Fruit fly (Drosophila melanogaster) whole organism, embryonic: ENCODE measurements around the gene CG42554.

ENCODE experiments used
- Blimp-1 ChIP-seq: fragments of 200-800 bp; sonication (Bioruptor generic); optimal IDR thresholded peaks from 3 replicates; lab custom pipeline; 2018; ENCODE audit warnings: missing biosample characterization, missing genetic modification characterization, mild to moderate bottlenecking, moderate library complexity, missing genetic modification reagents
- BtbVII ChIP-seq: fragments of 200-800 bp; sonication (Bioruptor generic); optimal IDR thresholded peaks from 3 replicates; lab custom pipeline; 2017; ENCODE audit warnings: missing biosample characterization, mild to moderate bottlenecking, missing genetic modification characterization
- CG10979 ChIP-seq: fragments of 200-800 bp; sonication (Bioruptor generic); optimal IDR thresholded peaks from 2 replicates; lab custom pipeline; 2018; ENCODE audit warnings: missing biosample characterization, mild to moderate bottlenecking, missing genetic modification characterization, moderate library complexity
- CG12219 ChIP-seq: fragments of 200-800 bp; sonication (Bioruptor generic); optimal IDR thresholded peaks from 3 replicates; lab custom pipeline; 2018; ENCODE audit warnings: missing biosample characterization, mild to moderate bottlenecking, missing genetic modification characterization
- CG12391 ChIP-seq: fragments of 200-800 bp; sonication (Bioruptor generic); optimal IDR thresholded peaks from 3 replicates; lab custom pipeline; 2018; ENCODE audit warnings: missing biosample characterization, mild to moderate bottlenecking, missing genetic modification characterization, moderate library complexity
- CG12659 ChIP-seq: fragments of 200-800 bp; sonication (Bioruptor generic); optimal IDR thresholded peaks from 3 replicates; lab custom pipeline; 2017; ENCODE audit warnings: mild to moderate bottlenecking, missing biosample characterization, missing genetic modification reagents, missing genetic modification characterization
- CG13424 ChIP-seq: fragments of 200-800 bp; sonication (Bioruptor generic); optimal IDR thresholded peaks from 2 replicates; lab custom pipeline; 2019; ENCODE audit warnings: missing biosample characterization, mild to moderate bottlenecking, missing genetic modification characterization, moderate library complexity
- CG13894 ChIP-seq: fragments of 200-800 bp; sonication (Bioruptor generic); optimal IDR thresholded peaks from 3 replicates; lab custom pipeline; 2018; ENCODE audit warnings: missing biosample characterization, mild to moderate bottlenecking, missing genetic modification characterization, moderate library complexity
- CG15696 ChIP-seq: fragments of 200-800 bp; sonication (Bioruptor generic); optimal IDR thresholded peaks from 2 replicates; lab custom pipeline; 2019; ENCODE audit warnings: missing biosample characterization, mild to moderate bottlenecking, missing genetic modification characterization, moderate library complexity
- CG17186 ChIP-seq: fragments of 200-800 bp; sonication (Bioruptor generic); optimal IDR thresholded peaks from 3 replicates; lab custom pipeline; 2017; ENCODE audit warnings: missing biosample characterization, missing genetic modification reagents, missing genetic modification characterization
- CG2678 ChIP-seq: fragments of 200-800 bp; sonication (Bioruptor generic); optimal IDR thresholded peaks from 3 replicates; lab custom pipeline; 2019; ENCODE audit warnings: missing biosample characterization, mild to moderate bottlenecking, missing genetic modification characterization, moderate library complexity
- CG30403 ChIP-seq: fragments of 200-800 bp; sonication (Bioruptor generic); optimal IDR thresholded peaks from 3 replicates; lab custom pipeline; 2016; ENCODE audit warnings: missing biosample characterization, missing genetic modification characterization
- CG3726 ChIP-seq: fragments of 200-800 bp; sonication (Bioruptor generic); IDR thresholded peaks from 3 replicates; pipeline ENCODE4, ENCODE4 v1.3.6; 2022; ENCODE audit warnings: missing biosample characterization, missing genetic modification characterization
- CG5180 ChIP-seq: fragments of 200-800 bp; sonication (Bioruptor generic); optimal IDR thresholded peaks from 3 replicates; lab custom pipeline; 2017; ENCODE audit warnings: missing biosample characterization, missing genetic modification characterization, mild to moderate bottlenecking, moderate library complexity, missing genetic modification reagents
- CG7357 ChIP-seq: fragments of 200-800 bp; sonication (Bioruptor generic); IDR thresholded peaks from 3 replicates; pipeline ENCODE4 v1.3.6; 2022; ENCODE audit warnings: missing biosample characterization, missing genetic modification characterization
- D19A ChIP-seq: fragments of 200-800 bp; optimal IDR thresholded peaks from 3 replicates; lab custom pipeline; 2019; ENCODE audit warnings: missing biosample characterization, mild to moderate bottlenecking, missing genetic modification characterization, moderate library complexity
- D19B ChIP-seq: fragments of 200-800 bp; sonication (Bioruptor generic); optimal IDR thresholded peaks from 2 replicates; lab custom pipeline; 2017; ENCODE audit warnings: missing biosample characterization, mild to moderate bottlenecking, missing genetic modification characterization
- Dbx ChIP-seq: fragments of 200-800 bp; sonication (Bioruptor generic); IDR thresholded peaks from 3 replicates; pipeline ENCODE4 v1.3.6; 2022; ENCODE audit warnings: missing biosample characterization, missing genetic modification characterization
- Fer1 ChIP-seq: fragments of 200-800 bp; sonication (Bioruptor generic); optimal IDR thresholded peaks from 2 replicates; lab custom pipeline; 2017; ENCODE audit warnings: missing biosample characterization, mild to moderate bottlenecking, missing genetic modification characterization
- Fer3 ChIP-seq: fragments of 200-800 bp; sonication (Bioruptor generic); optimal IDR thresholded peaks from 2 replicates; lab custom pipeline; 2018; ENCODE audit warnings: missing biosample characterization, mild to moderate bottlenecking, missing genetic modification characterization, moderate library complexity
- HLH3B ChIP-seq: fragments of 200-800 bp; sonication (Bioruptor generic); IDR thresholded peaks from 2 replicates; pipeline ENCODE4 v1.3.6; 2022; ENCODE audit warnings: missing biosample characterization, missing genetic modification characterization
- Hey ChIP-seq: fragments of 200-800 bp; sonication (Bioruptor generic); optimal IDR thresholded peaks from 3 replicates; lab custom pipeline; 2018; ENCODE audit warnings: missing biosample characterization, mild to moderate bottlenecking, missing genetic modification characterization
- Hsf ChIP-seq: fragments of 200-800 bp; sonication (Bioruptor generic); optimal IDR thresholded peaks from 3 replicates; lab custom pipeline; 2016; ENCODE audit warnings: missing biosample characterization, missing genetic modification characterization
- Max ChIP-seq: fragments of 200-800 bp; sonication (Bioruptor generic); optimal IDR thresholded peaks from 2 replicates; lab custom pipeline; 2016; ENCODE audit warnings: missing biosample characterization, mild to moderate bottlenecking, missing genetic modification characterization
- Med ChIP-seq: fragments of 200-800 bp; sonication (Bioruptor generic); peaks from one replicate; lab custom pipeline; 2016; ENCODE audit warnings: missing biosample characterization, missing genetic modification characterization, mild to moderate bottlenecking, inconsistent platforms, moderate library complexity
- Oaz ChIP-seq: fragments of 200-800 bp; sonication (Bioruptor generic); IDR thresholded peaks from 2 replicates; pipeline ENCODE4 v1.3.6; 2022; ENCODE audit warnings: missing biosample characterization, missing genetic modification characterization
- Opbp ChIP-seq: fragments of 200-800 bp; sonication (Bioruptor generic); IDR thresholded peaks from 3 replicates; pipeline ENCODE4 v1.3.6; 2022; ENCODE audit warnings: missing biosample characterization, missing genetic modification characterization; ENCODE audit not compliant: partially characterized antibody
- PHDP ChIP-seq: fragments of 200-800 bp; sonication (Bioruptor generic); optimal IDR thresholded peaks from 3 replicates; lab custom pipeline; 2018; ENCODE audit warnings: missing biosample characterization, mild to moderate bottlenecking, missing genetic modification characterization, moderate library complexity
- Ptx1 ChIP-seq: fragments of 200-800 bp; sonication (Bioruptor generic); IDR thresholded peaks from 2 replicates; pipeline ENCODE4 v1.3.6; 2022; ENCODE audit warnings: missing biosample characterization, missing genetic modification characterization
- Six4 ChIP-seq: fragments of 200-800 bp; sonication (Bioruptor generic); optimal IDR thresholded peaks from 2 replicates; lab custom pipeline; 2016; ENCODE audit warnings: missing biosample characterization, missing genetic modification characterization
- Ssrp ChIP-seq: fragments of 200-800 bp; sonication (Bioruptor generic); optimal IDR thresholded peaks from 2 replicates; lab custom pipeline; 2018; ENCODE audit warnings: missing biosample characterization, mild to moderate bottlenecking, missing genetic modification characterization, moderate library complexity
- crol ChIP-seq: fragments of 200-800 bp; sonication (Bioruptor generic); IDR thresholded peaks from 2 replicates; pipeline ENCODE4 v1.3.6; 2022; ENCODE audit warnings: missing biosample characterization, missing genetic modification characterization
- dimm ChIP-seq: fragments of 200-800 bp; sonication (Bioruptor generic); IDR thresholded peaks from 2 replicates; pipeline ENCODE4 v1.3.6; 2022; ENCODE audit warnings: missing biosample characterization, missing genetic modification characterization
- ewg ChIP-seq: fragments of 200-800 bp; sonication (Bioruptor generic); optimal IDR thresholded peaks from 3 replicates; lab custom pipeline; 2017; ENCODE audit warnings: mild to moderate bottlenecking, missing biosample characterization, missing genetic modification reagents, missing genetic modification characterization
- fu2 ChIP-seq: fragments of 200-800 bp; sonication (Bioruptor generic); optimal IDR thresholded peaks from 2 replicates; lab custom pipeline; 2016; ENCODE audit warnings: missing biosample characterization, missing genetic modification characterization
- gem ChIP-seq: fragments of 200-800 bp; sonication (Bioruptor generic); optimal IDR thresholded peaks from 2 replicates; lab custom pipeline; 2019; ENCODE audit warnings: missing biosample characterization, mild to moderate bottlenecking, missing genetic modification characterization, moderate library complexity
- grn ChIP-seq: fragments of 200-800 bp; sonication (Bioruptor generic); optimal IDR thresholded peaks from 3 replicates; lab custom pipeline; 2017; ENCODE audit warnings: missing biosample characterization, missing genetic modification characterization
- kni ChIP-seq: fragments of 200-800 bp; sonication (Bioruptor generic); optimal IDR thresholded peaks from 3 replicates; lab custom pipeline; 2017; ENCODE audit warnings: mild to moderate bottlenecking, missing biosample characterization, missing genetic modification reagents, missing genetic modification characterization
- lab ChIP-seq: fragments of 200-800 bp; sonication (Bioruptor generic); optimal IDR thresholded peaks from 3 replicates; lab custom pipeline; 2017; ENCODE audit warnings: missing biosample characterization, missing genetic modification characterization, mild to moderate bottlenecking, moderate library complexity, missing genetic modification reagents
- lmd ChIP-seq: fragments of 200-800 bp; sonication (Bioruptor generic); IDR thresholded peaks from 2 replicates; pipeline ENCODE4 v1.3.6; 2022; ENCODE audit warnings: missing biosample characterization, missing genetic modification characterization
- nmo ChIP-seq: fragments of 200-800 bp; sonication (Bioruptor generic); optimal IDR thresholded peaks from 2 replicates; lab custom pipeline; 2018; ENCODE audit warnings: missing biosample characterization, mild to moderate bottlenecking, missing genetic modification characterization, moderate library complexity
- row ChIP-seq: fragments of 200-800 bp; sonication (Bioruptor generic); IDR thresholded peaks from 3 replicates; pipeline ENCODE4 v1.3.6; 2022; ENCODE audit warnings: missing biosample characterization, missing genetic modification characterization
- schlank ChIP-seq: fragments of 200-800 bp; sonication (Bioruptor generic); optimal IDR thresholded peaks from 2 replicates; lab custom pipeline; 2018; ENCODE audit warnings: missing biosample characterization, mild to moderate bottlenecking, missing genetic modification characterization
- sens ChIP-seq: fragments of 200-800 bp; sonication (Bioruptor generic); peaks from one replicate; lab custom pipeline; 2016; ENCODE audit warnings: missing biosample characterization, missing genetic modification characterization
- tin ChIP-seq: fragments of 200-800 bp; sonication (Bioruptor generic); optimal IDR thresholded peaks from 3 replicates; lab custom pipeline; 2016; ENCODE audit warnings: missing biosample characterization, missing genetic modification characterization
- trh ChIP-seq: fragments of 200-800 bp; sonication (Bioruptor generic); optimal IDR thresholded peaks from 2 replicates; lab custom pipeline; 2016; ENCODE audit warnings: missing biosample characterization, missing genetic modification characterization
- wek ChIP-seq: fragments of 200-800 bp; sonication (Bioruptor generic); optimal IDR thresholded peaks from 3 replicates; lab custom pipeline; 2018; ENCODE audit warnings: missing biosample characterization, mild to moderate bottlenecking, missing genetic modification characterization, moderate library complexity

CG42554 gene

dm6 chr3L:803951-804350 lies 31.5 kb upstream of the CG42554 start, which contains the start of gene CG13898:
Gene CG13898 (minus strand): TSS chr3L:804051.
- no peak for TF ChIP-seq Ssrp (tag; lab: Kevin White, UChicago)
- peak; percentile 22 for TF ChIP-seq sens (GFP tag; lab: Kevin White, UChicago)
- TF ChIP-seq, all 482 proteins: peak for 1

- no peak for TF ChIP-seq trh (GFP tag; lab: Kevin White, UChicago)
- TF ChIP-seq CG3726 (GFP tag; lab: Robert Waterston, UW), result no peak
- no peak for TF ChIP-seq D19B (GFP tag; lab: Kevin White, UChicago)
- peak; percentile 43 for TF ChIP-seq PHDP
- no peak for TF ChIP-seq schlank
- no peak for TF ChIP-seq Fer3 (tag; lab: Kevin White, UChicago)
- peak; percentile 48 for TF ChIP-seq Blimp-1
- TF ChIP-seq lmd, result 0 out of 2 replicates have a peak, but pooled peaks have one; percentile 19
- TF ChIP-seq lab (GFP tag; lab: Kevin White, UChicago), result peak; percentile 29
- TF ChIP-seq kni (GFP tag; lab: Kevin White, UChicago), result no peak
- TF ChIP-seq CG7357 (GFP tag; lab: Robert Waterston, UW), result no peak
- TF ChIP-seq CG15696 (tag; lab: Kevin White, UChicago), result no peak
- no peak for TF ChIP-seq Hsf
- TF ChIP-seq gem, result peak; percentile 64
- TF ChIP-seq ewg, result peak; percentile 39
- 0 out of 2 replicates have a peak, but pooled peaks have one; percentile 17 for TF ChIP-seq Ptx1 (GFP tag; lab: Robert Waterston, UW)
- TF ChIP-seq Max (GFP tag; lab: Kevin White, UChicago), result peak; percentile 6
- TF ChIP-seq CG2678, result peak; percentile 54
- TF ChIP-seq CG12219 (GFP tag; lab: Kevin White, UChicago), result no peak
- peak; percentile 35 for TF ChIP-seq CG30403
- peak; percentile 25 for TF ChIP-seq BtbVII (GFP tag; lab: Kevin White, UChicago)
- TF ChIP-seq fu2, result no peak
- TF ChIP-seq Med (GFP tag; lab: Kevin White, UChicago), result peak; percentile 28
- no peak for TF ChIP-seq CG12659 (GFP tag; lab: Kevin White, UChicago)
- peak; percentile 56; the same call in 2 of the 3 replicates for TF ChIP-seq row (GFP tag; lab: Robert Waterston, UW)
- no peak for TF ChIP-seq Six4 (GFP tag; lab: Kevin White, UChicago)
- no peak for TF ChIP-seq grn
- no peak for TF ChIP-seq wek (GFP tag; lab: Kevin White, UChicago)
- TF ChIP-seq Hey, result peak; percentile 89
- TF ChIP-seq Opbp (GFP tag; lab: Robert Waterston, UW), result no peak
- TF ChIP-seq dimm (GFP tag; lab: Robert Waterston, UW), result no peak
- TF ChIP-seq tin (GFP tag; lab: Kevin White, UChicago), result no peak
- peak; percentile 24 for TF ChIP-seq CG13424
- TF ChIP-seq Dbx (GFP tag; lab: Robert Waterston, UW), result no peak
- 0 out of 2 replicates have a peak, but pooled peaks have one; percentile 11 for TF ChIP-seq HLH3B (GFP tag; lab: Robert Waterston, UW)
- TF ChIP-seq crol, result no peak
- peak; percentile 60 for TF ChIP-seq CG10979 (tag; lab: Kevin White, UChicago)
- TF ChIP-seq CG12391 (tag; lab: Kevin White, UChicago), result peak; percentile 43
- peak; percentile 1 for TF ChIP-seq Fer1 (GFP tag; lab: Kevin White, UChicago)
- no peak for TF ChIP-seq CG5180
- TF ChIP-seq CG13894 (tag; lab: Kevin White, UChicago), result no peak
- TF ChIP-seq D19A (tag; lab: Kevin White, UChicago), result peak; percentile 47
- 0 out of 2 replicates have a peak, but pooled peaks have one; percentile 10 for TF ChIP-seq Oaz
- no peak for TF ChIP-seq CG17186
- peak; percentile 37 for TF ChIP-seq nmo (GFP tag; lab: Kevin White, UChicago)
Observed at dm6 chr3L:804557-805260, 30.8 kb upstream of the CG42554 start.
